Fruit fly (Drosophila melanogaster): Measurements from ENCODE around the gene CG43084.

Gene CG43084

DNA sequence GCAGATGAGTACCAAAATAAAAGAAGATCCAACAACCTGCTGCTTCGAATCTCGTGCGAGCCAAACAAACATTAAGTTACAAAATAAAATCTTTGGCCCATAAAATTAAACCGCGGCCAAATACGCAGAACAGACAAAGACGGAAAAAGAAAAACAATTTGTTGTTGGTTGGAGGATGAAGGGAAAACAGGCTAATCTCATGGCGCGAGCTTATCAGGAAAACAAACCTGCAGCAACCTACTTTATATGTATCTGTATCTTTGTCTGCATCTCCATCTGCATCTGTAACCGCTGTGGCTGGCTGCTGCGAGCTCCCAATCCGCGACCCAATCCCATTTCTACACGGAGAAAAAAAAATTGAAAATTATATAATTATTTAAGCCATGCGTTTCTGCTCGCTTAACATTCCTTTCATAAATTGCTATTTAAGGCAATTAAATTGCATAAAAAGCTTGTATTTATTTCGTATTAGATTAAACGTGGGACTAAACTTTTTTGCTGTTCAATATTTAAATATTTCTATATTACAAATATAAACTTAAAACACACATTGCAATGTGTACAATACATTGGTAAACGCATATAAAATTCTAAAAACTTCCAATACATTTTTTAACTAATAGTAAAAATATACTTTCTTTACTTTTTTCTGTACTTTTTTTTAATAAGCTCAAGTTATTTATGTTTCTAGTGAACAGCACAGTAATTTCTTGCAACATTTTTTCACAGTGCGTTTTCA is 42.3 kb downstream of the CG43084 start (continued):
- TF ChIP-seq CG11504 (tag; optimal IDR thresholded peaks at IDR 0.05) (peak; percentile 71), sd (tag; optimal IDR thresholded peaks at IDR 0.05) (no peak), nerfin-1 (tag; optimal IDR thresholded peaks at IDR 0.05) (peak; percentile 2), nau (GFP tag; optimal IDR thresholded peaks at IDR 0.05) (no peak), CG12391 (tag; optimal IDR thresholded peaks at IDR 0.05) (peak; percentile 44), Lhr (GFP tag; optimal IDR thresholded peaks at IDR 0.05) (no peak), CG9876 (GFP tag; optimal IDR thresholded peaks at IDR 0.05) (no peak), az2 (GFP tag; optimal IDR thresholded peaks at IDR 0.05) (peak; percentile 51), croc (GFP tag; conservative IDR thresholded peaks at IDR 0.05) (0 out of 3 replicates have a peak, but pooled peaks have one; percentile 24), repo (GFP tag; optimal IDR thresholded peaks at IDR 0.05) (no peak), CG8478 (optimal IDR thresholded peaks at IDR 0.05) (no peak), zfh1 (GFP tag; IDR thresholded peaks at IDR 0.05) (no peak), CG4404 (GFP tag; IDR thresholded peaks at IDR 0.05) (no peak), CG2116 (GFP tag; optimal IDR thresholded peaks at IDR 0.05) (peak; percentile 11), Dad (GFP tag; optimal IDR thresholded peaks at IDR 0.05) (no peak), psq (GFP tag; optimal IDR thresholded peaks at IDR 0.05) (no peak), Mad (GFP tag; optimal IDR thresholded peaks at IDR 0.05) (no peak), Sox100B (GFP tag; optimal IDR thresholded peaks at IDR 0.05) (peak; percentile 77), CG1602 (GFP tag; optimal IDR thresholded peaks at IDR 0.05) (peak; percentile 45), peb (GFP tag; IDR thresholded peaks at IDR 0.05) (no peak), CG3163 (GFP tag; optimal IDR thresholded peaks at IDR 0.05) (no peak), dmrt99B (tag; optimal IDR thresholded peaks at IDR 0.05) (peak; percentile 49), ham (GFP tag; IDR thresholded peaks at IDR 0.05) (no peak), otp (GFP tag; IDR thresholded peaks at IDR 0.05) (no peak), schlank (tag; optimal IDR thresholded peaks at IDR 0.05) (no peak), tio (GFP tag; optimal IDR thresholded peaks at IDR 0.05) (peak; percentile 54), CG9609 (GFP tag; optimal IDR thresholded peaks at IDR 0.05) (no peak), sc (optimal IDR thresholded peaks at IDR 0.05) (no peak), sc (GFP tag; optimal IDR thresholded peaks at IDR 0.05) (peak; percentile 57), CG6654 (GFP tag; optimal IDR thresholded peaks at IDR 0.05) (no peak), CG31388 (GFP tag; optimal IDR thresholded peaks at IDR 0.05) (no peak), HLH3B (GFP tag; IDR thresholded peaks at IDR 0.05) (peak; percentile 1; the same call in 1 of the 2 replicates), ewg (GFP tag; optimal IDR thresholded peaks at IDR 0.05) (peak; percentile 19), sr (GFP tag; IDR thresholded peaks at IDR 0.05) (0 out of 3 replicates have a peak, but pooled peaks have one; percentile 16), CG11560 (tag; IDR thresholded peaks at IDR 0.05) (no peak), CG10321 (GFP tag; IDR thresholded peaks at IDR 0.05) (no peak), Hr3 (GFP tag; optimal IDR thresholded peaks at IDR 0.05) (peak; percentile 36), grn (GFP tag; optimal IDR thresholded peaks at IDR 0.05) (peak; percentile 87), CG2712 (tag; optimal IDR thresholded peaks at IDR 0.05) (peak; percentile 68), mam (GFP tag; optimal IDR thresholded peaks at IDR 0.05) (no peak), exex (tag; optimal IDR thresholded peaks at IDR 0.05) (no peak), Dip3 (GFP tag; optimal IDR thresholded peaks at IDR 0.05) (no peak), CG4424 (GFP tag; optimal IDR thresholded peaks at IDR 0.05) (peak; percentile 66), CG8281 (tag; optimal IDR thresholded peaks at IDR 0.05) (no peak), twi (tag; optimal IDR thresholded peaks at IDR 0.05) (no peak), HmgZ (tag; optimal IDR thresholded peaks at IDR 0.05) (no peak), CG17829 (tag; optimal IDR thresholded peaks at IDR 0.05) (peak; percentile 36), CG2678 (tag; optimal IDR thresholded peaks at IDR 0.05) (peak; percentile 56), CG8089 (GFP tag; optimal IDR thresholded peaks at IDR 0.05) (no peak), eyg (GFP tag; optimal IDR thresholded peaks at IDR 0.05) (no peak), CG2889 (GFP tag; IDR thresholded peaks at IDR 0.05) (no peak)

All from whole organism, embryonic.